Fruit fly (Drosophila melanogaster) whole organism, embryonic: ENCODE measurements around the gene Glut4EF.

Experiments
- ATbp ChIP-seq: fragments of 200-800 bp; sonication (Bioruptor generic); optimal IDR thresholded peaks from 2 replicates; lab custom pipeline; 2017; ENCODE audit warnings: missing biosample characterization, mild to moderate bottlenecking, missing genetic modification characterization, missing genetic modification reagents
- CG1024 ChIP-seq: fragments of 200-800 bp; sonication (Bioruptor generic); IDR thresholded peaks from 2 replicates; pipeline ENCODE4 v1.3.6; 2022; ENCODE audit warnings: missing biosample characterization, missing genetic modification characterization
- CG10274 ChIP-seq: fragments of 200-800 bp; sonication (Bioruptor generic); optimal IDR thresholded peaks from 3 replicates; lab custom pipeline; 2017; ENCODE audit warnings: missing biosample characterization, mild to moderate bottlenecking, missing genetic modification characterization
- CG10543 ChIP-seq: fragments of 200-800 bp; sonication (Bioruptor generic); optimal IDR thresholded peaks from 3 replicates; lab custom pipeline; 2017; ENCODE audit warnings: missing biosample characterization, mild to moderate bottlenecking, missing genetic modification characterization, moderate library complexity
- CG11456 ChIP-seq: fragments of 200-800 bp; sonication (Bioruptor generic); IDR thresholded peaks from 3 replicates; pipeline ENCODE4 v1.3.6; 2022; ENCODE audit warnings: missing biosample characterization, missing genetic modification characterization
- CG12219 ChIP-seq: fragments of 200-800 bp; sonication (Bioruptor generic); optimal IDR thresholded peaks from 3 replicates; lab custom pipeline; 2018; ENCODE audit warnings: missing biosample characterization, mild to moderate bottlenecking, missing genetic modification characterization
- CG12769 ChIP-seq: fragments of 200-800 bp; sonication (Bioruptor generic); optimal IDR thresholded peaks from 2 replicates; lab custom pipeline; 2019; ENCODE audit warnings: missing biosample characterization, mild to moderate bottlenecking, missing genetic modification characterization, moderate library complexity
- CG14860 ChIP-seq: fragments of 200-800 bp; sonication (Bioruptor generic); IDR thresholded peaks from 3 replicates; pipeline ENCODE4 v1.3.6; 2022; ENCODE audit warnings: missing biosample characterization, missing genetic modification characterization; ENCODE audit not compliant: partially characterized antibody
- CG16863 ChIP-seq: fragments of 200-800 bp; sonication (Bioruptor generic); optimal IDR thresholded peaks from 3 replicates; lab custom pipeline; 2016; ENCODE audit warnings: missing biosample characterization, missing genetic modification characterization
- CG17802 ChIP-seq: fragments of 200-800 bp; sonication (Bioruptor generic); optimal IDR thresholded peaks from 2 replicates; lab custom pipeline; 2018; ENCODE audit warnings: missing biosample characterization, mild to moderate bottlenecking, missing genetic modification characterization, moderate library complexity
- CG1832 ChIP-seq: fragments of 200-800 bp; sonication (Bioruptor generic); optimal IDR thresholded peaks from 2 replicates; lab custom pipeline; 2017; ENCODE audit warnings: missing biosample characterization, mild to moderate bottlenecking, missing genetic modification characterization, inconsistent platforms
- CG31224 ChIP-seq: fragments of 200-800 bp; sonication (Bioruptor generic); IDR thresholded peaks from 2 replicates; pipeline ENCODE4 v1.3.6; 2022; ENCODE audit warnings: missing biosample characterization, missing genetic modification characterization
- CG33213 ChIP-seq: fragments of 200-800 bp; sonication (Bioruptor generic); optimal IDR thresholded peaks from 3 replicates; lab custom pipeline; 2016; ENCODE audit warnings: missing biosample characterization, missing genetic modification characterization
- CG4282 ChIP-seq: fragments of 200-800 bp; sonication (Bioruptor generic); optimal IDR thresholded peaks from 2 replicates; lab custom pipeline; 2016; ENCODE audit warnings: missing biosample characterization, missing genetic modification characterization
- CG4854 ChIP-seq: fragments of 200-800 bp; sonication (Bioruptor generic); optimal IDR thresholded peaks from 2 replicates; lab custom pipeline; 2016; ENCODE audit warnings: missing biosample characterization, missing genetic modification characterization, inconsistent platforms
- CG7556 ChIP-seq: fragments of 200-800 bp; sonication (Bioruptor generic); optimal IDR thresholded peaks from 2 replicates; lab custom pipeline; 2017; ENCODE audit warnings: missing biosample characterization, mild to moderate bottlenecking, missing genetic modification characterization
- CG7839 ChIP-seq: fragments of 200-800 bp; sonication (Bioruptor generic); optimal IDR thresholded peaks from 3 replicates; lab custom pipeline; 2018; ENCODE audit warnings: missing biosample characterization, mild to moderate bottlenecking, missing genetic modification characterization, moderate library complexity
- CG8290 ChIP-seq, 3 experiments: fragments of 200-800 bp; sonication (Bioruptor generic); optimal IDR thresholded peaks; 2 replicates each; lab custom pipeline; 2016 to 2019; ENCODE audit warnings: missing biosample characterization in 3 of 3, missing genetic modification characterization in 3 of 3, mild to moderate bottlenecking in 2 of 3, moderate library complexity in 1 of 3
- CG8388 ChIP-seq: fragments of 200-800 bp; sonication (Bioruptor generic); optimal IDR thresholded peaks from 2 replicates; lab custom pipeline; 2019; ENCODE audit warnings: missing biosample characterization, mild to moderate bottlenecking, missing genetic modification characterization, moderate library complexity
- CG8765 ChIP-seq: fragments of 200-800 bp; sonication (Bioruptor generic); IDR thresholded peaks from 2 replicates; pipeline ENCODE4 v1.3.6; 2022; ENCODE audit warnings: missing biosample characterization, missing genetic modification characterization
- CG9215 ChIP-seq: fragments of 200-800 bp; sonication (Bioruptor generic); IDR thresholded peaks from 2 replicates; pipeline ENCODE4 v1.3.6; 2022; ENCODE audit warnings: missing biosample characterization, missing genetic modification characterization
- CTCF ChIP-seq: fragments of 200-800 bp; sonication (Bioruptor generic); optimal IDR thresholded peaks from 2 replicates; lab custom pipeline; 2017; ENCODE audit warnings: missing biosample characterization, mild to moderate bottlenecking, missing genetic modification characterization, moderate library complexity
- Chrac-16 ChIP-seq: fragments of 200-800 bp; sonication (Bioruptor generic); optimal IDR thresholded peaks from 3 replicates; lab custom pipeline; 2016; ENCODE audit warnings: missing biosample characterization, missing genetic modification characterization
- ERR ChIP-seq: fragments of 200-800 bp; sonication (Bioruptor generic); optimal IDR thresholded peaks from 2 replicates; lab custom pipeline; 2016; ENCODE audit warnings: missing biosample characterization, missing genetic modification characterization
- Lim3 ChIP-seq: fragments of 200-800 bp; sonication (Bioruptor generic); IDR thresholded peaks from 2 replicates; pipeline ENCODE4 v1.3.6; 2022; ENCODE audit warnings: missing biosample characterization, missing genetic modification characterization
- NC2α ChIP-seq: fragments of 200-800 bp; sonication (Bioruptor generic); optimal IDR thresholded peaks from 2 replicates; lab custom pipeline; 2016; ENCODE audit warnings: missing biosample characterization, missing genetic modification characterization
- Nf-YB ChIP-seq: fragments of 200-800 bp; sonication (Bioruptor generic); optimal IDR thresholded peaks from 3 replicates; lab custom pipeline; 2019; ENCODE audit warnings: missing biosample characterization, mild to moderate bottlenecking, missing genetic modification characterization, moderate library complexity
- Side ChIP-seq: fragments of 200-800 bp; sonication (Bioruptor generic); optimal IDR thresholded peaks from 2 replicates; lab custom pipeline; 2016; ENCODE audit warnings: missing biosample characterization, missing genetic modification characterization
- Sox102F ChIP-seq: fragments of 200-800 bp; sonication (Bioruptor generic); optimal IDR thresholded peaks from 2 replicates; lab custom pipeline; 2018; ENCODE audit warnings: missing biosample characterization, mild to moderate bottlenecking, missing genetic modification characterization, moderate library complexity
- Spps ChIP-seq: fragments of 200-800 bp; sonication (Bioruptor generic); optimal IDR thresholded peaks from 2 replicates; lab custom pipeline; 2018; ENCODE audit warnings: missing biosample characterization, mild to moderate bottlenecking, missing genetic modification characterization
- Stat92E ChIP-seq, 3 experiments: fragments of >200 bp in 2 of 3; fragments of 200-800 bp in 1 of 3; sonication (Bioruptor generic) in 1 of 3; optimal IDR thresholded peaks; 2 replicates each; lab custom pipeline; 2017 to 2019; ENCODE audit warnings: missing biosample characterization in 3 of 3, missing genetic modification characterization in 3 of 3, mild to moderate bottlenecking in 1 of 3, moderate library complexity in 1 of 3
- Tbp ChIP-seq: fragments of >200 bp; optimal IDR thresholded peaks from 2 replicates; lab custom pipeline; 2018; ENCODE audit warnings: missing biosample characterization, missing genetic modification characterization
- amos ChIP-seq: fragments of 200-800 bp; sonication (Bioruptor generic); IDR thresholded peaks from 2 replicates; pipeline ENCODE4 v1.3.6; 2022; ENCODE audit warnings: missing biosample characterization, missing genetic modification characterization; ENCODE audit not compliant: partially characterized antibody
- aop ChIP-seq: fragments of 200-800 bp; sonication (Bioruptor generic); IDR thresholded peaks from 2 replicates; pipeline ENCODE4 v1.3.6; 2022; ENCODE audit warnings: missing biosample characterization, missing genetic modification characterization
- chm ChIP-seq: fragments of 200-800 bp; sonication (Bioruptor generic); IDR thresholded peaks from 2 replicates; pipeline ENCODE4 v1.3.6; 2022; ENCODE audit warnings: missing biosample characterization, missing genetic modification characterization
- en ChIP-seq: fragments of 200-800 bp; sonication (Bioruptor generic); optimal IDR thresholded peaks from 2 replicates; lab custom pipeline; 2016; ENCODE audit warnings: missing biosample characterization, missing genetic modification characterization
- ftz-f1 ChIP-seq: fragments of 200-800 bp; sonication (Bioruptor generic); optimal IDR thresholded peaks from 2 replicates; lab custom pipeline; 2016; ENCODE audit warnings: missing biosample characterization, missing genetic modification characterization
- lola ChIP-seq, 3 experiments: fragments of >200 bp in 2 of 3; fragments of 200-800 bp in 1 of 3; sonication (Bioruptor generic) in 1 of 3; optimal IDR thresholded peaks; 2 replicates each; lab custom pipeline; 2017 to 2019; ENCODE audit warnings: missing biosample characterization in 3 of 3, missing genetic modification characterization in 3 of 3, mild to moderate bottlenecking in 1 of 3, moderate library complexity in 1 of 3
- luna ChIP-seq: fragments of 200-800 bp; sonication (Bioruptor generic); optimal IDR thresholded peaks from 2 replicates; lab custom pipeline; 2016; ENCODE audit warnings: missing biosample characterization, missing genetic modification characterization
- pan ChIP-seq, 4 experiments: fragments of >200 bp in 3 of 4; fragments of 200-800 bp in 1 of 4; sonication (Bioruptor generic) in 1 of 4; optimal IDR thresholded peaks in 3 of 4; IDR thresholded peaks in 1 of 4; 2 replicates each; pipeline versions ENCODE4 v1.3.6 to Lab custom; 2017 to 2022; ENCODE audit warnings: missing biosample characterization in 2 of 4, missing genetic modification characterization in 2 of 4, mixed read lengths in 1 of 4
- phol ChIP-seq: fragments of 200-800 bp; sonication (Bioruptor generic); optimal IDR thresholded peaks from 3 replicates; lab custom pipeline; 2018; ENCODE audit warnings: missing biosample characterization, mild to moderate bottlenecking, missing genetic modification characterization, moderate library complexity
- psq ChIP-seq: fragments of 200-800 bp; sonication (Bioruptor generic); optimal IDR thresholded peaks from 2 replicates; lab custom pipeline; 2017; ENCODE audit warnings: missing biosample characterization, missing genetic modification characterization
- rib ChIP-seq: fragments of 200-800 bp; sonication (Bioruptor generic); IDR thresholded peaks from 2 replicates; pipeline ENCODE4 v1.3.6; 2022; ENCODE audit warnings: missing biosample characterization, missing genetic modification characterization
- sens ChIP-seq: fragments of 200-800 bp; sonication (Bioruptor generic); peaks from one replicate; lab custom pipeline; 2016; ENCODE audit warnings: missing biosample characterization, missing genetic modification characterization
- stwl ChIP-seq: fragments of 200-800 bp; sonication (Bioruptor generic); optimal IDR thresholded peaks from 3 replicates; lab custom pipeline; 2018; ENCODE audit warnings: missing biosample characterization, mild to moderate bottlenecking, missing genetic modification characterization, moderate library complexity
- tin ChIP-seq: fragments of 200-800 bp; sonication (Bioruptor generic); optimal IDR thresholded peaks from 3 replicates; lab custom pipeline; 2016; ENCODE audit warnings: missing biosample characterization, missing genetic modification characterization
- ttk ChIP-seq: fragments of 200-800 bp; sonication (Bioruptor generic); IDR thresholded peaks from 2 replicates; pipeline ENCODE4 v2.1.2; 2022; ENCODE audit warnings: missing biosample characterization, missing genetic modification characterization
- wek ChIP-seq: fragments of 200-800 bp; sonication (Bioruptor generic); optimal IDR thresholded peaks from 3 replicates; lab custom pipeline; 2018; ENCODE audit warnings: missing biosample characterization, mild to moderate bottlenecking, missing genetic modification characterization, moderate library complexity
- zfh1 ChIP-seq: fragments of 200-800 bp; sonication (Bioruptor generic); IDR thresholded peaks from 3 replicates; pipeline ENCODE4 v1.3.6; 2022; ENCODE audit warnings: missing biosample characterization, missing genetic modification characterization

The Glut4EF gene

dm6 chr3R:9872815-9873752 lies 1.4 kb upstream of the Glut4EF start (continued):
- TF ChIP-seq rib (GFP tag; lab: Robert Waterston, UW) = no peak
- no peak for TF ChIP-seq Tbp (GFP tag; lab: Kevin White, UChicago)
- no peak for TF ChIP-seq CG9215
- TF ChIP-seq CG1832 (GFP tag; lab: Kevin White, UChicago) = no peak
- TF ChIP-seq CG4854 (GFP tag; lab: Kevin White, UChicago) = no peak
- TF ChIP-seq sens (GFP tag; lab: Kevin White, UChicago) = no peak
- no peak for TF ChIP-seq CG17802 (tag; lab: Kevin White, UChicago)
- TF ChIP-seq wek = no peak
- no peak for TF ChIP-seq CG33213 (GFP tag; lab: Kevin White, UChicago)
- TF ChIP-seq CG12219 (GFP tag; lab: Kevin White, UChicago) = no peak
- TF ChIP-seq CG8765 (GFP tag; lab: Robert Waterston, UW) = no peak
- no peak for TF ChIP-seq NC2α (GFP tag; lab: Kevin White, UChicago)
- TF ChIP-seq pan (optimal IDR thresholded peaks at IDR 0.05; lab: Kevin White, UChicago) = no peak
- TF ChIP-seq pan (GFP tag; optimal IDR thresholded peaks at IDR 0.05 in 1 of 2, IDR thresholded peaks at IDR 0.05 in 1 of 2) = no peak
- no peak for TF ChIP-seq CG10274
- no peak for TF ChIP-seq Spps (tag; lab: Kevin White, UChicago)
- no peak for TF ChIP-seq psq
- TF ChIP-seq CG10543 = peak; percentile 62
- no peak for TF ChIP-seq luna
- no peak for TF ChIP-seq Side
- no peak for TF ChIP-seq CTCF (GFP tag; lab: Kevin White, UChicago)
- no peak for TF ChIP-seq stwl (tag; lab: Kevin White, UChicago)
- TF ChIP-seq CG12769 (tag; lab: Kevin White, UChicago) = peak; percentile 58
- TF ChIP-seq Lim3 (GFP tag; lab: Robert Waterston, UW) = no peak
- TF ChIP-seq en (GFP tag; lab: Kevin White, UChicago) = no peak

- TF ChIP-seq CG14860 (GFP tag; lab: Robert Waterston, UW) (no peak), chm (GFP tag; lab: Robert Waterston, UW) (no peak; the same call in 1 of the 2 replicates), ttk (GFP tag; lab: Robert Waterston, UW) (peak; percentile 62), CG7556 (GFP tag; lab: Kevin White, UChicago) (peak; percentile 88), Chrac-16 (GFP tag; lab: Kevin White, UChicago) (peak; percentile 65), lola (GFP tag; optimal IDR thresholded peaks at IDR 0.05; lab: Kevin White, UChicago) (peak in 1 of 3 experiments; percentile 14), phol (peak; percentile 85), Nf-YB (GFP tag; lab: Kevin White, UChicago) (peak; percentile 16), Sox102F (GFP tag; lab: Kevin White, UChicago) (peak; percentile 80), aop (GFP tag; lab: Robert Waterston, UW) (no peak), CG7839 (tag; lab: Kevin White, UChicago) (peak; percentile 87), CG8388 (peak; percentile 62), amos (GFP tag; lab: Robert Waterston, UW) (no peak), CG4282 (GFP tag; lab: Kevin White, UChicago) (peak; percentile 41), ATbp (GFP tag; lab: Kevin White, UChicago) (peak; percentile 68), zfh1 (GFP tag; lab: Robert Waterston, UW) (peak; percentile 45; the same call in 2 of the 3 replicates), CG31224 (peak; percentile 49), ftz-f1 (GFP tag; lab: Kevin White, UChicago) (no peak), CG16863 (GFP tag; lab: Kevin White, UChicago) (peak; percentile 69), ERR (GFP tag; lab: Kevin White, UChicago) (no peak), CG11456 (GFP tag; lab: Robert Waterston, UW) (0 out of 3 replicates have a peak, but pooled peaks have one; percentile 14), tin (GFP tag; lab: Kevin White, UChicago) (peak; percentile 48), Stat92E (GFP tag; optimal IDR thresholded peaks at IDR 0.05; lab: Kevin White, UChicago) (no peak), CG1024 (GFP tag; lab: Robert Waterston, UW) (0 out of 2 replicates have a peak, but pooled peaks have one; percentile 21), CG8290 (GFP tag; optimal IDR thresholded peaks at IDR 0.05; lab: Kevin White, UChicago) (no peak), CG8290 (tag; optimal IDR thresholded peaks at IDR 0.05; lab: Kevin White, UChicago) (peak in 1 of 2 experiments; percentile 33)
These were observed 746 bp upstream of the Glut4EF start for dm6 chr3R:9873753-9874117.
